Worm (Caenorhabditis elegans) whole organism, L1 larva: ENCODE results near the gene Y45G5AM.7.
"Not testable (repeated sequence)": the region's sequence is repeated elsewhere in the genome, so short reads cannot be mapped to it uniquely, and the experiment has no call there.

Source experiments
- ces-1 ChIP-seq: fragments of 150-350 bp; optimal IDR thresholded peaks from 2 replicates; lab custom pipeline; 2014; ENCODE audit warnings: missing biosample characterization, missing genetic modification reagents, missing genetic modification characterization
- fkh-10 ChIP-seq: sonication (generic microtip); optimal IDR thresholded peaks from 2 replicates; lab custom pipeline; 2017; ENCODE audit warnings: missing biosample characterization, missing genetic modification reagents, missing genetic modification characterization
- lin-39 ChIP-seq: fragments of 150-350 bp; optimal IDR thresholded peaks from 2 replicates; lab custom pipeline; 2014; ENCODE audit warnings: missing biosample characterization, missing genetic modification reagents, missing genetic modification characterization
- mdl-1 ChIP-seq, 2 experiments: fragments of 150-350 bp; optimal IDR thresholded peaks; 2 replicates each; lab custom pipeline; 2014 to 2017; ENCODE audit warnings: missing biosample characterization in 2 of 2, missing genetic modification characterization in 2 of 2, inconsistent platforms in 1 of 2
- nhr-12 ChIP-seq: sonication (generic microtip); optimal IDR thresholded peaks from 2 replicates; lab custom pipeline; 2017; ENCODE audit warnings: missing biosample characterization, missing genetic modification characterization
- nhr-76 ChIP-seq: sonication (generic microtip); optimal IDR thresholded peaks from 2 replicates; lab custom pipeline; 2017; ENCODE audit warnings: missing biosample characterization, missing genetic modification characterization
- snu-23 ChIP-seq: sonication (generic microtip); optimal IDR thresholded peaks from 2 replicates; lab custom pipeline; 2016; ENCODE audit warnings: missing genetic modification characterization, missing compliant biosample characterization
- xbp-1 ChIP-seq: sonication (generic microtip); optimal IDR thresholded peaks from 2 replicates; lab custom pipeline; 2016; ENCODE audit warnings: missing genetic modification characterization, missing compliant biosample characterization
- ztf-4 ChIP-seq: fragments of 150-350 bp; optimal IDR thresholded peaks from 2 replicates; lab custom pipeline; 2014; ENCODE audit warnings: missing biosample characterization, missing genetic modification characterization

ce11 chrV:4215856-4216255, 45.8 kb upstream of the Y45G5AM.7 start, which contains the start of gene H43I07.4:
- not testable (repeated sequence) for TF ChIP-seq snu-23; ztf-4 (tag; lab: Kevin White, UChicago); lin-39 (tag; lab: Kevin White, UChicago); fkh-10; nhr-76 (tag; lab: Kevin White, UChicago); nhr-12 (tag; lab: Kevin White, UChicago); ces-1 (GFP tag; lab: Kevin White, UChicago); mdl-1 (tag; optimal IDR thresholded peaks at IDR 0.05; lab: Kevin White, UChicago); xbp-1 (tag; lab: Kevin White, UChicago)
